Worm (Caenorhabditis elegans): ENCODE measurements around the gene ZC239.3.

ce11 chrII:3170089-3170488 is 45.8 kb upstream of the ZC239.3 start, which contains the start of gene fbxc-55:
- TF ChIP-seq tbx-11 (GFP tag; IDR thresholded peaks at IDR 0.05): no peak
- TF ChIP-seq hnd-1 (tag; optimal IDR thresholded peaks at IDR 0.05): no peak
- TF ChIP-seq hmg-4 (GFP tag; optimal IDR thresholded peaks at IDR 0.05): no peak
- TF ChIP-seq tbx-37 (GFP tag; conservative IDR thresholded peaks at IDR 0.05): no peak
- TF ChIP-seq flt-1 (GFP tag; IDR thresholded peaks at IDR 0.05): no peak
- TF ChIP-seq ama-1 (optimal IDR thresholded peaks at IDR 0.05): no peak
- TF ChIP-seq F13C5.2 (tag; optimal IDR thresholded peaks at IDR 0.05): no peak
